Worm (Caenorhabditis elegans): ENCODE data around the gene R11D1.3.

- TF ChIP-seq tbx-8 (GFP tag; optimal IDR thresholded peaks at IDR 0.05) (no peak), snpc-4 (tag; optimal IDR thresholded peaks at IDR 0.05) (no peak), unc-62 (GFP tag; optimal IDR thresholded peaks at IDR 0.05) (no peak), unc-39 (tag; optimal IDR thresholded peaks at IDR 0.05) (no peak), ces-1 (GFP tag; optimal IDR thresholded peaks at IDR 0.05) (no peak), lin-13 (tag; optimal IDR thresholded peaks at IDR 0.05) (no peak), nhr-2 (tag; optimal IDR thresholded peaks at IDR 0.05) (no peak), elt-3 (tag; optimal IDR thresholded peaks at IDR 0.05) (no peak)
Observed at ce11 chrV:12744979-12745378, 33.1 kb upstream of the R11D1.3 start, which contains the start of gene C15C8.7.

Measured in whole organism, mixed stage, embryonic.